Worm (Caenorhabditis elegans) whole organism, young adult: ENCODE measurements around the gene nhx-9.

Source experiments
- B0019.2 ChIP-seq: fragments of 200-800 bp; sonication (Bioruptor generic); conservative IDR thresholded peaks from 2 replicates; pipeline ENCODE4 v1.3.6; 2022; ENCODE audit warnings: missing genetic modification reagents, missing genetic modification characterization, missing compliant biosample characterization
- B0261.1 ChIP-seq: sonication (generic microtip); optimal IDR thresholded peaks from 2 replicates; lab custom pipeline; 2016; ENCODE audit warnings: mild to moderate bottlenecking, missing genetic modification characterization, moderate library complexity, missing compliant biosample characterization
- B0336.3 ChIP-seq: fragments of 200-800 bp; sonication (Bioruptor generic); IDR thresholded peaks from 2 replicates; pipeline ENCODE4 v1.3.6; 2022; ENCODE audit warnings: missing genetic modification characterization, missing compliant biosample characterization
- F23B12.7 ChIP-seq: sonication (generic microtip); optimal IDR thresholded peaks from 2 replicates; lab custom pipeline; 2017; ENCODE audit warnings: missing genetic modification characterization, mild to moderate bottlenecking, missing compliant biosample characterization, antibody characterized with exemption, moderate library complexity; ENCODE audit not compliant: insufficient read depth
- F55B11.4 ChIP-seq: sonication (generic microtip); optimal IDR thresholded peaks from 2 replicates; lab custom pipeline; 2016; ENCODE audit warnings: missing compliant biosample characterization, missing genetic modification characterization, borderline replicate concordance; ENCODE audit not compliant: insufficient read depth
- F57C9.4 ChIP-seq: sonication (generic microtip); optimal IDR thresholded peaks from 2 replicates; lab custom pipeline; 2017; ENCODE audit warnings: mild to moderate bottlenecking, missing genetic modification characterization, missing compliant biosample characterization
- T26A5.8 ChIP-seq: sonication (generic microtip); optimal IDR thresholded peaks from 2 replicates; lab custom pipeline; 2016; ENCODE audit warnings: missing genetic modification characterization, missing compliant biosample characterization
- Y53F4B.3 ChIP-seq: fragments of 200-800 bp; sonication (Bioruptor generic); IDR thresholded peaks from 2 replicates; pipeline ENCODE4 v1.3.6; 2022; ENCODE audit warnings: missing genetic modification reagents, missing genetic modification characterization, missing compliant biosample characterization
- Y53G8AR.9 ChIP-seq: fragments of 200-800 bp; sonication (Bioruptor generic); conservative IDR thresholded peaks from 2 replicates; pipeline ENCODE4 v1.3.6; 2022; ENCODE audit warnings: missing genetic modification reagents, missing genetic modification characterization, missing compliant biosample characterization
- ZK185.1 ChIP-seq: sonication (generic microtip); optimal IDR thresholded peaks from 2 replicates; lab custom pipeline; 2016; ENCODE audit warnings: mild to moderate bottlenecking, missing genetic modification characterization, missing compliant biosample characterization; ENCODE audit not compliant: poor library complexity, severe bottlenecking
- atf-7 ChIP-seq: sonication (generic microtip); optimal IDR thresholded peaks from 2 replicates; lab custom pipeline; 2017; ENCODE audit warnings: mild to moderate bottlenecking, missing genetic modification characterization, missing compliant biosample characterization
- athp-1 ChIP-seq: sonication (generic microtip); optimal IDR thresholded peaks from 2 replicates; lab custom pipeline; 2017; ENCODE audit warnings: mild to moderate bottlenecking, missing genetic modification characterization, missing compliant biosample characterization
- attf-3 ChIP-seq: fragments of 200-800 bp; sonication (Bioruptor generic); conservative IDR thresholded peaks from 2 replicates; pipeline ENCODE4 v1.3.6; 2022; ENCODE audit warnings: missing genetic modification reagents, missing genetic modification characterization, missing compliant biosample characterization
- bed-1 ChIP-seq: fragments of 200-800 bp; sonication (Bioruptor generic); IDR thresholded peaks from 2 replicates; pipeline ENCODE4 v1.3.6; 2022; ENCODE audit warnings: missing genetic modification reagents, missing genetic modification characterization, missing compliant biosample characterization
- cebp-1 ChIP-seq, 2 experiments: fragments of 200-800 bp in 1 of 2; sonication (Bioruptor generic) in 1 of 2; sonication (generic microtip) in 1 of 2; IDR thresholded peaks in 1 of 2; optimal IDR thresholded peaks in 1 of 2; 2 replicates each; pipeline versions ENCODE4 v1.3.6 to Lab custom; 2017 to 2022; ENCODE audit warnings: missing compliant biosample characterization in 2 of 2, missing genetic modification characterization in 2 of 2, mild to moderate bottlenecking in 1 of 2, missing genetic modification reagents in 1 of 2, moderate library complexity in 1 of 2
- ceh-27 ChIP-seq: fragments of 200-800 bp; sonication (Bioruptor generic); optimal IDR thresholded peaks from 2 replicates; lab custom pipeline; 2018; ENCODE audit warnings: mild to moderate bottlenecking, missing genetic modification characterization, moderate library complexity, missing compliant biosample characterization
- ceh-40 ChIP-seq: fragments of 200-800 bp; sonication (Bioruptor generic); IDR thresholded peaks from 2 replicates; pipeline ENCODE4 v1.3.6; 2022; ENCODE audit warnings: missing genetic modification characterization, missing compliant biosample characterization
- ceh-91 ChIP-seq: fragments of 200-800 bp; sonication (Bioruptor generic); IDR thresholded peaks from 2 replicates; pipeline ENCODE4 v1.3.6; 2022; ENCODE audit warnings: missing genetic modification reagents, missing genetic modification characterization, missing compliant biosample characterization
- die-1 ChIP-seq: sonication (generic microtip); optimal IDR thresholded peaks from 2 replicates; lab custom pipeline; 2016; ENCODE audit warnings: missing genotype, mild to moderate bottlenecking, missing genetic modification characterization, missing compliant biosample characterization
- dpl-1 ChIP-seq: fragments of 150-350 bp; optimal IDR thresholded peaks from 2 replicates; lab custom pipeline; 2014; ENCODE audit warnings: missing biosample characterization, missing genetic modification reagents, missing genetic modification characterization
- egl-44 ChIP-seq: fragments of 200-800 bp; sonication (Bioruptor generic); IDR thresholded peaks from 2 replicates; pipeline ENCODE4 v1.3.6; 2022; ENCODE audit warnings: missing genetic modification reagents, missing genetic modification characterization, missing compliant biosample characterization
- egrh-3 ChIP-seq: fragments of 200-800 bp; sonication (Bioruptor generic); IDR thresholded peaks from 2 replicates; pipeline ENCODE4 v1.3.6; 2022; ENCODE audit warnings: missing genetic modification reagents, missing genetic modification characterization, missing compliant biosample characterization
- hlh-12 ChIP-seq: sonication (generic microtip); optimal IDR thresholded peaks from 2 replicates; lab custom pipeline; 2016; ENCODE audit warnings: missing genetic modification characterization, missing compliant biosample characterization
- hmg-1.2 ChIP-seq: fragments of 200-800 bp; sonication (Bioruptor generic); IDR thresholded peaks from 2 replicates; pipeline ENCODE4 v1.3.6; 2022; ENCODE audit warnings: missing genetic modification reagents, missing genetic modification characterization, missing compliant biosample characterization
- hmg-20 ChIP-seq: fragments of 200-800 bp; sonication (Bioruptor generic); IDR thresholded peaks from 2 replicates; pipeline ENCODE4 v1.3.6; 2022; ENCODE audit warnings: missing genetic modification reagents, missing genetic modification characterization, missing compliant biosample characterization
- hsf-1 ChIP-seq: fragments of 200-800 bp; sonication (Bioruptor generic); IDR thresholded peaks from 2 replicates; pipeline ENCODE4 v1.3.6; 2022; ENCODE audit warnings: missing genetic modification reagents, missing genetic modification characterization, missing compliant biosample characterization
- lin-26 ChIP-seq: fragments of 200-800 bp; sonication (Bioruptor generic); IDR thresholded peaks from 2 replicates; pipeline ENCODE4 v1.3.6; 2022; ENCODE audit warnings: missing genetic modification reagents, missing genetic modification characterization, missing compliant biosample characterization
- lin-40 ChIP-seq: sonication (generic microtip); optimal IDR thresholded peaks from 2 replicates; lab custom pipeline; 2016; ENCODE audit warnings: missing genetic modification characterization, mild to moderate bottlenecking, missing compliant biosample characterization, missing genotype, missing genetic modification reagents
- lsy-27 ChIP-seq: sonication (generic microtip); optimal IDR thresholded peaks from 2 replicates; lab custom pipeline; 2017; ENCODE audit warnings: missing genetic modification characterization, mild to moderate bottlenecking, missing compliant biosample characterization, antibody characterized with exemption, missing genotype, borderline replicate concordance; ENCODE audit not compliant: insufficient read depth
- mcd-1 ChIP-seq: fragments of 200-800 bp; sonication (Bioruptor generic); IDR thresholded peaks from 2 replicates; pipeline ENCODE4 v1.3.6; 2022; ENCODE audit warnings: missing genetic modification reagents, missing genetic modification characterization, missing compliant biosample characterization
- mxl-1 ChIP-seq: sonication (generic microtip); optimal IDR thresholded peaks from 2 replicates; lab custom pipeline; 2016; ENCODE audit warnings: missing genetic modification characterization, missing compliant biosample characterization
- nfya-2 ChIP-seq: fragments of 200-800 bp; sonication (Bioruptor generic); IDR thresholded peaks from 2 replicates; pipeline ENCODE4 v1.3.6; 2022; ENCODE audit warnings: missing genetic modification reagents, missing genetic modification characterization, missing compliant biosample characterization
- nhr-27 ChIP-seq: fragments of 200-800 bp; sonication (Bioruptor generic); optimal IDR thresholded peaks from 2 replicates; lab custom pipeline; 2018; ENCODE audit warnings: mild to moderate bottlenecking, missing genetic modification characterization, moderate library complexity, missing compliant biosample characterization
- nhr-80 ChIP-seq: sonication (generic microtip); optimal IDR thresholded peaks from 2 replicates; lab custom pipeline; 2016; ENCODE audit warnings: missing genetic modification characterization, missing compliant biosample characterization
- nhr-90 ChIP-seq: sonication (generic microtip); optimal IDR thresholded peaks from 2 replicates; lab custom pipeline; 2016; ENCODE audit warnings: missing genotype, mild to moderate bottlenecking, missing genetic modification characterization, missing compliant biosample characterization
- pbrm-1 ChIP-seq: fragments of 200-800 bp; sonication (Bioruptor generic); IDR thresholded peaks from 2 replicates; pipeline ENCODE4 v1.3.6; 2022; ENCODE audit warnings: missing genetic modification reagents, missing genetic modification characterization, missing compliant biosample characterization
- repo-1 ChIP-seq: sonication (generic microtip); optimal IDR thresholded peaks from 2 replicates; lab custom pipeline; 2017; ENCODE audit warnings: mild to moderate bottlenecking, missing genetic modification characterization, missing compliant biosample characterization
- sea-2 ChIP-seq: fragments of 200-800 bp; sonication (Bioruptor generic); IDR thresholded peaks from 2 replicates; pipeline ENCODE4 v1.3.6; 2022; ENCODE audit warnings: missing genetic modification characterization, missing compliant biosample characterization
- snpc-3.4 ChIP-seq: sonication (generic microtip); optimal IDR thresholded peaks from 2 replicates; lab custom pipeline; 2017; ENCODE audit warnings: missing genetic modification characterization, mild to moderate bottlenecking, missing compliant biosample characterization, antibody characterized with exemption, moderate library complexity, missing genotype, missing genetic modification reagents
- somi-1 ChIP-seq: fragments of 200-800 bp; sonication (Bioruptor generic); optimal IDR thresholded peaks from 2 replicates; lab custom pipeline; 2018; ENCODE audit warnings: mild to moderate bottlenecking, missing genetic modification characterization, missing compliant biosample characterization
- sptf-2 ChIP-seq: fragments of 200-800 bp; sonication (Bioruptor generic); optimal IDR thresholded peaks from 2 replicates; lab custom pipeline; 2018; ENCODE audit warnings: mild to moderate bottlenecking, missing genetic modification characterization, missing compliant biosample characterization
- unc-62 ChIP-seq: fragments of 150-350 bp; optimal IDR thresholded peaks from 2 replicates; lab custom pipeline; 2014; ENCODE audit warnings: missing biosample characterization, missing genetic modification reagents, missing genetic modification characterization
- zfh-2 ChIP-seq: fragments of 200-800 bp; sonication (Bioruptor generic); conservative IDR thresholded peaks from 2 replicates; pipeline ENCODE4 v1.3.6; 2022; ENCODE audit warnings: missing genetic modification reagents, missing genetic modification characterization, missing compliant biosample characterization
- ztf-6 ChIP-seq: fragments of 200-800 bp; sonication (Bioruptor generic); IDR thresholded peaks from 2 replicates; pipeline ENCODE4 v1.3.6; 2022; ENCODE audit warnings: missing genetic modification reagents, missing genetic modification characterization, missing compliant biosample characterization

nhx-9 gene

DNA sequence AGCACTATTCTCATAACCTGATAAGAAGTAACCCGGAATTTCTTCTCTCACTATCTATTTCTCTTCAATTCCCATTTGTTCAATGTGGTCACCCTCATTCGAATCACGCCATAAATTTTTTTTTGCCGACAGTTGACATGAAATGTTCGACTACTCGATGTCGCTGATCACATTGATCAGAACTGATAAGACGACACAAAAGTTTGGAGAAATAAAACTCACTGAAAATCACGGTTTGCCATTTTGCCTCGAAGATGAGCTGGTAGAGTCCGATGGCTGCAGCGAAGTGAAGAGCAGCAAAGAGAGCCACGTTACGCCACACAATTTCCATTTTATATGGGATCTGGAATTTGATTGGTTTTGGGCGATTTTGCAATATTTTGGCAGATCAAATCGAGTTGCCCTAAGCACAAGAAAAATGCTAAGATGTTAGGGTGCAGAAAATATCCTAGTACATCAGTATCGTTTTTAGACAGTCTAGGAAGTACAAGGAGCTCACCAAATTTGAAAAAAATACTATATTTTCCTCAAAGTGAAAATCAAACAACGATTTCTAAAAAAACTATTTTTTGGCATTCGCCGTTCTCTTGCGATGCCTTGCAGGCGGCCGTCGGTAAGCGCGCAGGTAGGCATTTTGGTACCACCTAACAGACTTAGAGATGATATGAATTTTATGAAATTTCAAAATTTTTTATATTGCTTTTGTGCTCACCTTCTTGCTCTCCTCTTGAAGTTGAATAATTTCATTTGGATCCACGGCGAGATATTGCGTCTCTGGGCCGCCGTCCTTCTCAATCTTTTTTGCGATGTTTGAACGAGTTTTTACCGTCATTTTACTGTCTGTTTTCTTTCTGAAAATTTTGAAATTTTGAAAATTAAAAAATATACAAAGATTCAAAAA, 15.6 kb upstream of the nhx-9 start, which contains the start of gene fat-6 (continued):
- TF ChIP-seq B0261.1 (tag; lab: Kevin White, UChicago), result no peak
- no peak for TF ChIP-seq snpc-3.4 (tag; lab: Kevin White, UChicago)
- no peak for TF ChIP-seq mxl-1 (tag; lab: Kevin White, UChicago)
- no peak for TF ChIP-seq hlh-12
- TF ChIP-seq ceh-40 (GFP tag; lab: Robert Waterston, UW), result no peak
- TF ChIP-seq pbrm-1 (GFP tag; lab: Robert Waterston, UW), result peak; percentile 44; the same call in 1 of the 2 replicates
- peak; percentile 75 for TF ChIP-seq repo-1
- TF ChIP-seq B0336.3, result peak; percentile 33; the same call in 1 of the 2 replicates
- no peak for TF ChIP-seq nhr-27 (tag; lab: Kevin White, UChicago)
- TF ChIP-seq mcd-1 (GFP tag; lab: Robert Waterston, UW), result peak; percentile 11; the same call in 1 of the 2 replicates
- TF ChIP-seq atf-7, result peak; percentile 8
- TF ChIP-seq sea-2, result no peak
- no peak for TF ChIP-seq ztf-6
- TF ChIP-seq bed-1, result no peak
- TF ChIP-seq sptf-2 (GFP tag; lab: Kevin White, UChicago), result no peak
- no peak for TF ChIP-seq cebp-1 (GFP tag; IDR thresholded peaks at IDR 0.05; lab: Robert Waterston, UW)
- peak; percentile 20 for TF ChIP-seq cebp-1 (tag; optimal IDR thresholded peaks at IDR 0.05; lab: Kevin White, UChicago)
- TF ChIP-seq nhr-90, result no peak

DNA sequence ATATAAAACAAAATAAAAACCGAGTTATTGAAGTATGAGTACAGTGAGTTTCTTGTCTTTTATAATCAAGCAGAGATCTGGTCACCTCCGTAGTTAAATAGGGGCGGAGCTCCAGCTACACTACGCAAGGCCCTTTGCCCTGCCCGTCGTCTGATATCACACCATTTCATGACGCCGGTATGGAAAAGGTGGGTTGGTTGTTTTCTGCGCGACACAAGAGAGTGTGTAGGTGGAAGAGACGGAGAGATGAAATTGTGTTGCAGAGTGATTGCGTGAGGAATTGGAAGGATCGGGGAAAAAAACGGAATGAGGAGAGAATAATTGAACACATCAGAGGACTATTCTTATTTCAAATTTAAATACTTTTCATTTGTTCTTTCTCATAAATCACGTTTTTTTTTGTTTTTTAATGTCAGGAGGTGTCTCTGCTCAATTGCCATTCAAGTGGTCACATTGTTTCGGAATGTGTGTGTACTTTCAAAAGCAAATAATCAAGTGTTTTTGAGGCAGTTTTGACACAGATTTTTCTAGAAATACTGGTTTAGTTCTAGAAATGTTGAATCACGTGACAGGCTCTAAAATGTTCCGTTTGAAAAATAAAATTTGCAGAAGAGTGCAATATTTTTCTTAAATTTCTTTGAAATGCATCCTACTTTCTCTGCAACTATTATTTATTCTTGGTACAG, 14.8 kb upstream of the nhx-9 start, which contains the start of gene ZK822.9:
ZK822.9 (plus strand) TSS at position 180 of the 686 bp plus-strand sequence.
- TF ChIP-seq lin-26 (GFP tag; lab: Robert Waterston, UW), result no peak
- no peak for TF ChIP-seq lin-40
- TF ChIP-seq nhr-80 (tag; lab: Kevin White, UChicago), result peak; percentile 65
- TF ChIP-seq zfh-2 (GFP tag; lab: Robert Waterston, UW), result no peak
- TF ChIP-seq lsy-27 (tag; lab: Kevin White, UChicago), result no peak
- no peak for TF ChIP-seq ZK185.1
- 0 out of 2 replicates have a peak, but pooled peaks have one; percentile 8 for TF ChIP-seq egl-44 (GFP tag; lab: Robert Waterston, UW)
- peak; percentile 63 for TF ChIP-seq hmg-1.2 (GFP tag; lab: Robert Waterston, UW)
- TF ChIP-seq die-1 (tag; lab: Kevin White, UChicago), result no peak
- TF ChIP-seq F55B11.4, result no peak
- no peak for TF ChIP-seq ceh-40 (GFP tag; lab: Robert Waterston, UW)
- TF ChIP-seq F57C9.4 (tag; lab: Kevin White, UChicago), result no peak
- TF ChIP-seq hlh-12, result no peak
- TF ChIP-seq atf-7, result no peak
- no peak for TF ChIP-seq egrh-3
- TF ChIP-seq F23B12.7 (tag; lab: Kevin White, UChicago), result no peak
- TF ChIP-seq athp-1, result no peak
- no peak for TF ChIP-seq dpl-1 (GFP tag; lab: Kevin White, UChicago)
- TF ChIP-seq ceh-27, result peak; percentile 35
- TF ChIP-seq hsf-1 (GFP tag; lab: Robert Waterston, UW), result peak; percentile 79
- 0 out of 2 replicates have a peak, but pooled peaks have one; percentile 17 for TF ChIP-seq Y53G8AR.9 (GFP tag; lab: Robert Waterston, UW)
- TF ChIP-seq T26A5.8 (tag; lab: Kevin White, UChicago), result no peak
- no peak for TF ChIP-seq attf-3 (GFP tag; lab: Robert Waterston, UW)
- no peak for TF ChIP-seq B0019.2 (GFP tag; lab: Robert Waterston, UW)
- no peak for TF ChIP-seq Y53F4B.3 (GFP tag; lab: Robert Waterston, UW)
- no peak for TF ChIP-seq hmg-20 (GFP tag; lab: Robert Waterston, UW)
- no peak for TF ChIP-seq ceh-91 (GFP tag; lab: Robert Waterston, UW)
- TF ChIP-seq somi-1 (GFP tag; lab: Kevin White, UChicago), result no peak
- no peak for TF ChIP-seq nfya-2
- TF ChIP-seq unc-62 (GFP tag; lab: Kevin White, UChicago), result peak; percentile 9
